Fruit fly (Drosophila melanogaster): ENCODE measurements around the gene Npc2e.

Npc2e gene

dm6 chr3R:10097531-10098295, 44.6 kb downstream of the Npc2e start (continued):
- TF ChIP-seq CG12071 (GFP tag; optimal IDR thresholded peaks at IDR 0.05) = peak; percentile 48
- TF ChIP-seq dimm (GFP tag; IDR thresholded peaks at IDR 0.05) = no peak
- peak; percentile 21 for TF ChIP-seq scrt (GFP tag; optimal IDR thresholded peaks at IDR 0.05)
- no peak for TF ChIP-seq Trl (optimal IDR thresholded peaks at IDR 0.05)
- TF ChIP-seq Trl (GFP tag; optimal IDR thresholded peaks at IDR 0.05) = peak; percentile 72
- peak; percentile 46 for TF ChIP-seq CG3995 (GFP tag; optimal IDR thresholded peaks at IDR 0.05)
- TF ChIP-seq CG17359 (tag; optimal IDR thresholded peaks at IDR 0.05) = peak; percentile 72
- peak; percentile 52 for TF ChIP-seq Hr3 (GFP tag; optimal IDR thresholded peaks at IDR 0.05)
- TF ChIP-seq Ravus (GFP tag; IDR thresholded peaks at IDR 0.05) = no peak
- no peak for TF ChIP-seq lbe (GFP tag; optimal IDR thresholded peaks at IDR 0.05)
- TF ChIP-seq gcm (GFP tag; optimal IDR thresholded peaks at IDR 0.05) = peak; percentile 24
- peak; percentile 77 for TF ChIP-seq dmrt99B (tag; optimal IDR thresholded peaks at IDR 0.05)
- peak; percentile 88 for TF ChIP-seq CG6175 (GFP tag; IDR thresholded peaks at IDR 0.05)
- TF ChIP-seq CG18599 (GFP tag; optimal IDR thresholded peaks at IDR 0.05) = peak; percentile 87
- TF ChIP-seq cg (GFP tag; optimal IDR thresholded peaks at IDR 0.05) = peak; percentile 39
- TF ChIP-seq ato (GFP tag; IDR thresholded peaks at IDR 0.05; ENCODE audit: partially characterized antibody) = no peak
- TF ChIP-seq CG33557 (GFP tag; optimal IDR thresholded peaks at IDR 0.05) = no peak
- TF ChIP-seq zfh2 (GFP tag; optimal IDR thresholded peaks at IDR 0.05) = peak; percentile 64
- TF ChIP-seq HLH54F (GFP tag; optimal IDR thresholded peaks at IDR 0.05) = peak; percentile 66
- TF ChIP-seq C15 (GFP tag; IDR thresholded peaks at IDR 0.05) = no peak
- no peak for TF ChIP-seq Neu2 (GFP tag; optimal IDR thresholded peaks at IDR 0.05; ENCODE audit: borderline replicate concordance)
- 0 out of 2 replicates have a peak, but pooled peaks have one; percentile 40 for TF ChIP-seq ap (GFP tag; IDR thresholded peaks at IDR 0.05)
- TF ChIP-seq CG10431 (GFP tag; optimal IDR thresholded peaks at IDR 0.05) = no peak
- peak; percentile 57 for TF ChIP-seq nau (GFP tag; optimal IDR thresholded peaks at IDR 0.05)
- peak; percentile 47 for TF ChIP-seq al (GFP tag; IDR thresholded peaks at IDR 0.05)
- peak; percentile 74 for TF ChIP-seq unpg (GFP tag; optimal IDR thresholded peaks at IDR 0.05)
- TF ChIP-seq Chrac-16 (GFP tag; optimal IDR thresholded peaks at IDR 0.05) = peak; percentile 52
- TF ChIP-seq CG17568 (GFP tag; optimal IDR thresholded peaks at IDR 0.05) = peak; percentile 19
- no peak for TF ChIP-seq CG8359 (GFP tag; optimal IDR thresholded peaks at IDR 0.05; ENCODE audit: borderline replicate concordance)
- no peak for TF ChIP-seq aop (GFP tag; IDR thresholded peaks at IDR 0.05)
- peak; percentile 74 for TF ChIP-seq CG9817 (tag; optimal IDR thresholded peaks at IDR 0.05)
- peak; percentile 43 for TF ChIP-seq Atf-2 (GFP tag; optimal IDR thresholded peaks at IDR 0.05)
- TF ChIP-seq Ssrp (tag; optimal IDR thresholded peaks at IDR 0.05) = peak; percentile 48
- TF ChIP-seq gcm2 (GFP tag; optimal IDR thresholded peaks at IDR 0.05) = peak; percentile 27
- TF ChIP-seq CG16815 (GFP tag; optimal IDR thresholded peaks at IDR 0.05) = peak; percentile 4
- TF ChIP-seq CG12104 (GFP tag; optimal IDR thresholded peaks at IDR 0.05) = no peak
- peak; percentile 71 for TF ChIP-seq CG9932 (GFP tag; IDR thresholded peaks at IDR 0.05)
- TF ChIP-seq Tbp (GFP tag; optimal IDR thresholded peaks at IDR 0.05) = no peak
- no peak for TF ChIP-seq CG17802 (tag; optimal IDR thresholded peaks at IDR 0.05)
- no peak for TF ChIP-seq MTF-1 (GFP tag; optimal IDR thresholded peaks at IDR 0.05; ENCODE audit: borderline replicate concordance)
- TF ChIP-seq CG17328 (GFP tag; IDR thresholded peaks at IDR 0.05) = peak; percentile 56; the same call in 1 of the 2 replicates
- TF ChIP-seq Nf-YB (GFP tag; optimal IDR thresholded peaks at IDR 0.05) = peak; percentile 42
- peak; percentile 67 for TF ChIP-seq abd-A (tag; optimal IDR thresholded peaks at IDR 0.05)
- peak; percentile 59 for TF ChIP-seq CG18262 (tag; optimal IDR thresholded peaks at IDR 0.05)
- peak; percentile 75 for TF ChIP-seq CG7556 (GFP tag; optimal IDR thresholded peaks at IDR 0.05)
- TF ChIP-seq Dfd (GFP tag; optimal IDR thresholded peaks at IDR 0.05) = no peak
- no peak for TF ChIP-seq CG3065 (GFP tag; optimal IDR thresholded peaks at IDR 0.05)
- TF ChIP-seq cwo (GFP tag; optimal IDR thresholded peaks at IDR 0.05) = peak; percentile 90
- TF ChIP-seq CG1832 (GFP tag; optimal IDR thresholded peaks at IDR 0.05) = no peak
